Worm (Caenorhabditis elegans): ENCODE results near the gene T19C3.7.

- TF ChIP-seq lin-39 (tag; optimal IDR thresholded peaks at IDR 0.05) (no peak), R02D3.7 (tag; optimal IDR thresholded peaks at IDR 0.05) (no peak), unc-62 (GFP tag; optimal IDR thresholded peaks at IDR 0.05) (no peak), elt-1 (tag; optimal IDR thresholded peaks at IDR 0.05) (no peak), pqm-1 (tag; optimal IDR thresholded peaks at IDR 0.05) (no peak), tbx-2 (tag; optimal IDR thresholded peaks at IDR 0.05) (no peak), aly-2 (tag; optimal IDR thresholded peaks at IDR 0.05) (no peak), unc-39 (tag; optimal IDR thresholded peaks at IDR 0.05) (no peak)
Measured at ce11 chrIII:595449-595848, 40.5 kb downstream of the T19C3.7 start.
